Worm (Caenorhabditis elegans) whole organism, L4 larva: ENCODE data around the gene cest-8.

Experiments
- Y75B8A.6 ChIP-seq: fragments of 200-800 bp; sonication (Bioruptor generic); IDR thresholded peaks from 2 replicates; pipeline ENCODE4 v1.3.6; 2022; ENCODE audit warnings: missing genetic modification reagents, missing genetic modification characterization, missing compliant biosample characterization
- aha-1 ChIP-seq: fragments of 150-350 bp; peaks from one replicate; lab custom pipeline; 2014; ENCODE audit warnings: missing biosample characterization, missing genetic modification characterization
- ceh-20 ChIP-seq: fragments of 200-800 bp; sonication (Bioruptor generic); IDR thresholded peaks from 2 replicates; pipeline ENCODE4 v1.3.6; 2022; ENCODE audit warnings: missing genetic modification reagents, missing genetic modification characterization, missing compliant biosample characterization
- ceh-44 ChIP-seq: fragments of 200-800 bp; sonication (Bioruptor generic); IDR thresholded peaks from 2 replicates; pipeline ENCODE4 v1.3.6; 2022; ENCODE audit warnings: missing genetic modification reagents, missing genetic modification characterization, missing compliant biosample characterization
- ceh-62 ChIP-seq: sonication (generic microtip); optimal IDR thresholded peaks from 2 replicates; lab custom pipeline; 2017; ENCODE audit warnings: missing biosample characterization, missing genetic modification characterization
- ceh-82 ChIP-seq: sonication (generic microtip); optimal IDR thresholded peaks from 2 replicates; lab custom pipeline; 2017; ENCODE audit warnings: missing biosample characterization, missing genetic modification characterization
- daf-16 ChIP-seq, 3 experiments: sonication (generic microtip); optimal IDR thresholded peaks; 2 replicates each; lab custom pipeline; 2016 to 2017; ENCODE audit warnings: missing genetic modification characterization in 3 of 3, missing genetic modification reagents in 3 of 3, mild to moderate bottlenecking in 2 of 3, missing compliant biosample characterization in 2 of 3, missing biosample characterization in 1 of 3, moderate library complexity in 1 of 3
- daf-8 ChIP-seq: fragments of 200-800 bp; sonication (Bioruptor generic); IDR thresholded peaks from 2 replicates; pipeline ENCODE4 v1.3.6; 2022; ENCODE audit warnings: missing genetic modification characterization, missing compliant biosample characterization
- dmd-6 ChIP-seq: fragments of 200-800 bp; sonication (Bioruptor generic); IDR thresholded peaks from 2 replicates; pipeline ENCODE4 v1.3.6; 2022; ENCODE audit warnings: missing genetic modification reagents, missing genetic modification characterization, missing compliant biosample characterization
- dve-1 ChIP-seq: sonication (generic microtip); optimal IDR thresholded peaks from 2 replicates; lab custom pipeline; 2017; ENCODE audit warnings: antibody characterized with exemption, mild to moderate bottlenecking, missing genetic modification characterization, missing compliant biosample characterization; ENCODE audit not compliant: insufficient read depth
- egl-27 ChIP-seq: sonication (generic microtip); optimal IDR thresholded peaks from 3 replicates; lab custom pipeline; 2017; ENCODE audit warnings: missing biosample characterization, missing genetic modification reagents, missing genetic modification characterization
- hif-1 ChIP-seq, 2 experiments: sonication (generic microtip); optimal IDR thresholded peaks; 2 replicates each; lab custom pipeline; 2016 to 2017; ENCODE audit warnings: missing compliant biosample characterization in 2 of 2, missing genetic modification characterization in 2 of 2, missing genetic modification reagents in 2 of 2, missing genotype in 2 of 2, mild to moderate bottlenecking in 1 of 2
- hlh-11 ChIP-seq: fragments of 200-800 bp; sonication (Bioruptor generic); optimal IDR thresholded peaks from 2 replicates; lab custom pipeline; 2018; ENCODE audit warnings: mild to moderate bottlenecking, missing genetic modification characterization, missing compliant biosample characterization
- hlh-30 ChIP-seq: sonication (generic microtip); optimal IDR thresholded peaks from 2 replicates; lab custom pipeline; 2017; ENCODE audit warnings: antibody characterized with exemption, mild to moderate bottlenecking, missing genetic modification characterization, missing compliant biosample characterization; ENCODE audit not compliant: insufficient read depth
- lin-1 ChIP-seq: fragments of 200-800 bp; sonication (Bioruptor generic); IDR thresholded peaks from 2 replicates; pipeline ENCODE4 v1.3.6; 2022; ENCODE audit warnings: missing genetic modification reagents, missing genetic modification characterization, missing compliant biosample characterization
- lin-29 ChIP-seq: fragments of 200-800 bp; sonication (Bioruptor generic); IDR thresholded peaks from 2 replicates; pipeline ENCODE4 v1.3.6; 2022; ENCODE audit warnings: missing genetic modification reagents, missing genetic modification characterization, missing compliant biosample characterization
- mdl-1 ChIP-seq, 2 experiments: fragments of 150-350 bp in 1 of 2; sonication (generic microtip) in 1 of 2; optimal IDR thresholded peaks; 2 replicates each; lab custom pipeline; 2014 to 2017; ENCODE audit warnings: missing biosample characterization in 2 of 2, missing genetic modification characterization in 2 of 2
- mep-1 ChIP-seq: fragments of 150-350 bp; sonication (generic microtip); optimal IDR thresholded peaks from 3 replicates; lab custom pipeline; 2014; ENCODE audit warnings: missing biosample characterization, missing genetic modification characterization
- mxl-3 ChIP-seq: fragments of 200-800 bp; sonication (Bioruptor generic); optimal IDR thresholded peaks from 2 replicates; lab custom pipeline; 2018; ENCODE audit warnings: mild to moderate bottlenecking, missing genetic modification characterization, missing compliant biosample characterization
- nhr-102 ChIP-seq: sonication (generic microtip); optimal IDR thresholded peaks from 2 replicates; lab custom pipeline; 2016; ENCODE audit warnings: mild to moderate bottlenecking, missing genetic modification characterization, moderate library complexity, missing compliant biosample characterization
- nhr-28 ChIP-seq: fragments of 150-350 bp; optimal IDR thresholded peaks from 2 replicates; lab custom pipeline; 2014; ENCODE audit warnings: missing biosample characterization, missing genetic modification characterization
- nhr-41 ChIP-seq: fragments of 200-800 bp; sonication (Bioruptor generic); IDR thresholded peaks from 2 replicates; pipeline ENCODE4 v1.3.6; 2022; ENCODE audit warnings: missing genetic modification reagents, missing genetic modification characterization, missing compliant biosample characterization
- nhr-48 ChIP-seq: sonication (generic microtip); optimal IDR thresholded peaks from 2 replicates; lab custom pipeline; 2016; ENCODE audit warnings: mild to moderate bottlenecking, missing genetic modification characterization, missing compliant biosample characterization
- nhr-77 ChIP-seq: fragments of 150-350 bp; optimal IDR thresholded peaks from 2 replicates; lab custom pipeline; 2014; ENCODE audit warnings: missing biosample characterization, missing genetic modification characterization
- php-3 ChIP-seq: fragments of 200-800 bp; sonication (Bioruptor generic); IDR thresholded peaks from 2 replicates; pipeline ENCODE4 v1.3.6; 2022; ENCODE audit warnings: missing genetic modification reagents, missing genetic modification characterization, missing compliant biosample characterization
- pqm-1 ChIP-seq: sonication (generic microtip); optimal IDR thresholded peaks from 2 replicates; lab custom pipeline; 2017; ENCODE audit warnings: missing biosample characterization, missing genetic modification characterization
- unc-39 ChIP-seq: sonication (generic microtip); optimal IDR thresholded peaks from 2 replicates; lab custom pipeline; 2017; ENCODE audit warnings: missing biosample characterization, missing genetic modification characterization
- unc-62 ChIP-seq, 3 experiments: fragments of 150-350 bp in 1 of 3; sonication (generic microtip); optimal IDR thresholded peaks in 2 of 3; peaks in 1 of 3; 1 replicate in 1 of 3; 2 replicates in 2 of 3; lab custom pipeline; 2014 to 2017; ENCODE audit warnings: missing biosample characterization in 3 of 3, missing genetic modification characterization in 3 of 3, missing genetic modification reagents in 3 of 3, missing genotype in 1 of 3
- ztf-7 ChIP-seq: fragments of 150-350 bp; optimal IDR thresholded peaks from 2 replicates; lab custom pipeline; 2014; ENCODE audit warnings: missing biosample characterization, missing genetic modification characterization

cest-8 gene

ce11 chrX:12172482-12173134, 46.9 kb upstream of the cest-8 start (continued):
- no peak for TF ChIP-seq Y75B8A.6 (GFP tag; lab: Robert Waterston, UW)
- TF ChIP-seq hlh-11 (tag; lab: Kevin White, UChicago), result peak; percentile 91
- TF ChIP-seq daf-16 (GFP tag; optimal IDR thresholded peaks at IDR 0.05; lab: Kevin White, UChicago), result peak in 1 of 2 experiments; percentile 67
- peak; percentile 98 for TF ChIP-seq daf-16 (tag; optimal IDR thresholded peaks at IDR 0.05; lab: Kevin White, UChicago)
- TF ChIP-seq dve-1, result peak; percentile 85
- no peak for TF ChIP-seq ceh-44 (GFP tag; lab: Robert Waterston, UW)
- TF ChIP-seq mdl-1 (tag; optimal IDR thresholded peaks at IDR 0.05; lab: Kevin White, UChicago), result peak in 1 of 2 experiments; percentile 11
- peak; percentile 49 for TF ChIP-seq mep-1 (tag; lab: Kevin White, UChicago)
- TF ChIP-seq ceh-20, result peak; percentile 50; the same call in 1 of the 2 replicates
- peak; percentile 88 for TF ChIP-seq pqm-1 (tag; lab: Kevin White, UChicago)
- peak; percentile 65 for TF ChIP-seq hlh-30 (tag; lab: Kevin White, UChicago)
- peak; percentile 62; the same call in 1 of the 2 replicates for TF ChIP-seq lin-1 (GFP tag; lab: Robert Waterston, UW)
- no peak for TF ChIP-seq ceh-62 (tag; lab: Kevin White, UChicago)
- no peak for TF ChIP-seq ceh-82 (tag; lab: Kevin White, UChicago)
- peak; percentile 93 for TF ChIP-seq nhr-48 (tag; lab: Kevin White, UChicago)
- TF ChIP-seq nhr-102 (tag; lab: Kevin White, UChicago), result peak; percentile 73
- peak; percentile 70; the same call in 1 of the 2 replicates for TF ChIP-seq php-3 (GFP tag; lab: Robert Waterston, UW)
- peak; percentile 78 for TF ChIP-seq nhr-28 (tag; lab: Kevin White, UChicago)
- TF ChIP-seq nhr-77, result peak; percentile 62
- TF ChIP-seq egl-27 (tag; lab: Kevin White, UChicago), result no peak

ce11 chrX:12173989-12174388, 45.5 kb upstream of the cest-8 start:
- no peak for TF ChIP-seq unc-39 (tag; lab: Kevin White, UChicago)
- peak; percentile 51 for TF ChIP-seq pqm-1 (tag; lab: Kevin White, UChicago)
- no peak for TF ChIP-seq dve-1
- TF ChIP-seq dmd-6 (GFP tag; lab: Robert Waterston, UW), result peak; percentile 50
- TF ChIP-seq ceh-82 (tag; lab: Kevin White, UChicago), result no peak
- TF ChIP-seq nhr-41 (GFP tag; lab: Robert Waterston, UW), result no peak
- no peak for TF ChIP-seq daf-16 (GFP tag; optimal IDR thresholded peaks at IDR 0.05; lab: Kevin White, UChicago)
- TF ChIP-seq daf-16 (tag; optimal IDR thresholded peaks at IDR 0.05; lab: Kevin White, UChicago), result peak; percentile 3

DNA sequence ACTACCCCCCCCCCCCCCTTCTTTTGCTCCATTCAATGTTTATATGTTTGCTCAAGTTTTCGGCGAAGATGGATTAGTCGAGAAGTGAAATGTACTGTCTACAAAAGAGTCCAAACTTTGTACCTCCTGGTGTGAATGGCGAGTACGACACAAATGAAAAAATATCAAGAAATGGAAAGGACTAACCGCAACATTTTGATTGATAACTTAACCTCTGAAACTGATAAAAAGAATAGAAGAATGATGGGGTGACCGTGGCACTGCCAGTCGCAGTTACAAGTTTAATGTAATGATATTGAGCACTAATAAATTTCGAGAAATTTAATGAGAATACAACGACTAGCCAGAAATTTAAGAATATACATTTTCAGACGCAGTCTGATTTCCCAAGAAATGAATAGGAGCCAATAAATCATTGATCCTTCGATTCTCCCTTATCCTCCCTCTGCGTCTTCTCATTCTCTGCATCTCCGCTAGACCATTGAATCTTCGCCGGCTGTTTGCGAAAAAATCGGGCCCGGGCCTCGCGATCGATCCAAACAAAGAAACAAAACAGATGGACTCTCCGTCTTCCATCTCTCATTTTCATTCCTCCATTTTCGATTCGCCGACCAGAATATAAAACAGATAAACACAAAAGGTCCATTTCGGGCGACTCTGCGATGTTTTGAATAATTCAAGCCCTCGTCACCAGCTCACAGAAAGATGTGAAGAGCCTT, 44.6 kb upstream of the cest-8 start:
- TF ChIP-seq daf-8 (GFP tag; lab: Robert Waterston, UW), result no peak
- no peak for TF ChIP-seq daf-16 (GFP tag; optimal IDR thresholded peaks at IDR 0.05; lab: Kevin White, UChicago)
- peak; percentile 38 for TF ChIP-seq daf-16 (tag; optimal IDR thresholded peaks at IDR 0.05; lab: Kevin White, UChicago)
- TF ChIP-seq nhr-48 (tag; lab: Kevin White, UChicago), result no peak
- peak; percentile 49 for TF ChIP-seq aha-1 (tag; lab: Kevin White, UChicago)
- no peak for TF ChIP-seq lin-29 (GFP tag; lab: Robert Waterston, UW)
- peak; percentile 15 for TF ChIP-seq pqm-1 (tag; lab: Kevin White, UChicago)
- peak; percentile 1 for TF ChIP-seq hlh-11 (tag; lab: Kevin White, UChicago)
- no peak for TF ChIP-seq ztf-7 (tag; lab: Kevin White, UChicago)
- TF ChIP-seq hif-1 (tag; optimal IDR thresholded peaks at IDR 0.05; lab: Kevin White, UChicago), result no peak
- TF ChIP-seq dmd-6 (GFP tag; lab: Robert Waterston, UW), result peak; percentile 50; the same call in 1 of the 2 replicates
- TF ChIP-seq dve-1, result peak; percentile 19
- TF ChIP-seq unc-62 (GFP tag; optimal IDR thresholded peaks at IDR 0.05 in 1 of 2; lab: Kevin White, UChicago), result peak in 1 of 2 experiments; percentile 85
- no peak for TF ChIP-seq unc-62 (tag; optimal IDR thresholded peaks at IDR 0.05; lab: Kevin White, UChicago)
- peak; percentile 15 for TF ChIP-seq nhr-28 (tag; lab: Kevin White, UChicago)
- TF ChIP-seq mxl-3 (GFP tag; lab: Kevin White, UChicago), result no peak
